Fruit fly (Drosophila melanogaster) whole organism, embryonic: ENCODE measurements around the gene CG4009.

Experiments used
- ATbp ChIP-seq: fragments of 200-800 bp; sonication (Bioruptor generic); optimal IDR thresholded peaks from 2 replicates; lab custom pipeline; 2017; ENCODE audit warnings: missing biosample characterization, mild to moderate bottlenecking, missing genetic modification characterization, missing genetic modification reagents
- Asciz ChIP-seq: fragments of 200-800 bp; sonication (Bioruptor generic); optimal IDR thresholded peaks from 2 replicates; lab custom pipeline; 2017; ENCODE audit warnings: missing biosample characterization, mild to moderate bottlenecking, missing genetic modification characterization, missing genetic modification reagents
- Atf6 ChIP-seq: fragments of 200-800 bp; sonication (Bioruptor generic); IDR thresholded peaks from 2 replicates; pipeline ENCODE4 v1.3.6; 2022; ENCODE audit warnings: missing biosample characterization, missing genetic modification characterization
- BEAF-32 ChIP-seq: fragments of 200-800 bp; sonication (Bioruptor generic); optimal IDR thresholded peaks from 3 replicates; lab custom pipeline; 2017; ENCODE audit warnings: missing biosample characterization, missing genetic modification characterization, mild to moderate bottlenecking, moderate library complexity, missing genetic modification reagents
- CG1024 ChIP-seq: fragments of 200-800 bp; sonication (Bioruptor generic); IDR thresholded peaks from 2 replicates; pipeline ENCODE4 v1.3.6; 2022; ENCODE audit warnings: missing biosample characterization, missing genetic modification characterization
- CG10267 ChIP-seq: fragments of 200-800 bp; sonication (Bioruptor generic); optimal IDR thresholded peaks from 2 replicates; lab custom pipeline; 2018; ENCODE audit warnings: missing biosample characterization, mild to moderate bottlenecking, missing genetic modification characterization, moderate library complexity
- CG10321 ChIP-seq: fragments of 200-800 bp; sonication (Bioruptor generic); IDR thresholded peaks from 2 replicates; pipeline ENCODE4 v1.3.6; 2022; ENCODE audit warnings: missing biosample characterization, missing genetic modification characterization
- CG13775 ChIP-seq: fragments of 200-800 bp; sonication (Bioruptor generic); optimal IDR thresholded peaks from 3 replicates; lab custom pipeline; 2017; ENCODE audit warnings: missing biosample characterization, mild to moderate bottlenecking, missing genetic modification characterization
- CG16779 ChIP-seq: fragments of 200-800 bp; sonication (Bioruptor generic); IDR thresholded peaks from 2 replicates; pipeline ENCODE4 v1.3.6; 2022; ENCODE audit warnings: missing biosample characterization, missing genetic modification characterization
- CG16863 ChIP-seq: fragments of 200-800 bp; sonication (Bioruptor generic); optimal IDR thresholded peaks from 3 replicates; lab custom pipeline; 2016; ENCODE audit warnings: missing biosample characterization, missing genetic modification characterization
- CG17328 ChIP-seq: fragments of 200-800 bp; sonication (Bioruptor generic); IDR thresholded peaks from 2 replicates; pipeline ENCODE4 v1.3.6; 2022; ENCODE audit warnings: missing biosample characterization, missing genetic modification characterization
- CG18764 ChIP-seq: fragments of 200-800 bp; sonication (Bioruptor generic); optimal IDR thresholded peaks from 3 replicates; lab custom pipeline; 2016; ENCODE audit warnings: missing biosample characterization, missing genetic modification characterization
- CG2116 ChIP-seq: fragments of 200-800 bp; sonication (Bioruptor generic); optimal IDR thresholded peaks from 3 replicates; lab custom pipeline; 2018; ENCODE audit warnings: missing biosample characterization, mild to moderate bottlenecking, missing genetic modification characterization
- CG2202 ChIP-seq: fragments of 200-800 bp; sonication (Bioruptor generic); optimal IDR thresholded peaks from 2 replicates; lab custom pipeline; 2018; ENCODE audit warnings: missing biosample characterization, mild to moderate bottlenecking, missing genetic modification characterization
- CG2712 ChIP-seq: fragments of 200-800 bp; optimal IDR thresholded peaks from 3 replicates; lab custom pipeline; 2019; ENCODE audit warnings: missing biosample characterization, mild to moderate bottlenecking, missing genetic modification characterization, moderate library complexity
- CG2889 ChIP-seq: fragments of 200-800 bp; sonication (Bioruptor generic); IDR thresholded peaks from 3 replicates; pipeline ENCODE4 v1.3.6; 2022; ENCODE audit warnings: missing biosample characterization, missing genetic modification characterization
- CG31388 ChIP-seq: fragments of 200-800 bp; sonication (Bioruptor generic); optimal IDR thresholded peaks from 2 replicates; lab custom pipeline; 2016; ENCODE audit warnings: missing biosample characterization, missing genetic modification characterization
- CG4617 ChIP-seq: fragments of 200-800 bp; sonication (Bioruptor generic); optimal IDR thresholded peaks from 3 replicates; lab custom pipeline; 2016; ENCODE audit warnings: missing biosample characterization, missing genetic modification characterization, borderline replicate concordance
- CG6791 ChIP-seq: fragments of 200-800 bp; sonication (Bioruptor generic); IDR thresholded peaks from 3 replicates; pipeline ENCODE4 v1.3.6; 2022; ENCODE audit warnings: missing biosample characterization, missing genetic modification characterization; ENCODE audit not compliant: partially characterized antibody
- CG7357 ChIP-seq: fragments of 200-800 bp; sonication (Bioruptor generic); IDR thresholded peaks from 3 replicates; pipeline ENCODE4 v1.3.6; 2022; ENCODE audit warnings: missing biosample characterization, missing genetic modification characterization
- CG8765 ChIP-seq: fragments of 200-800 bp; sonication (Bioruptor generic); IDR thresholded peaks from 2 replicates; pipeline ENCODE4 v1.3.6; 2022; ENCODE audit warnings: missing biosample characterization, missing genetic modification characterization
- CG9215 ChIP-seq: fragments of 200-800 bp; sonication (Bioruptor generic); IDR thresholded peaks from 2 replicates; pipeline ENCODE4 v1.3.6; 2022; ENCODE audit warnings: missing biosample characterization, missing genetic modification characterization
- CHES-1-like ChIP-seq: fragments of 200-800 bp; sonication (Bioruptor generic); optimal IDR thresholded peaks from 2 replicates; lab custom pipeline; 2016; ENCODE audit warnings: missing biosample characterization, missing genetic modification characterization
- CkIIα-i1 ChIP-seq: fragments of 200-800 bp; sonication (Bioruptor generic); IDR thresholded peaks from 2 replicates; pipeline ENCODE4 v1.3.6; 2022; ENCODE audit warnings: missing biosample characterization, missing genetic modification characterization
- Dip2 ChIP-seq: fragments of 200-800 bp; sonication (Bioruptor generic); IDR thresholded peaks from 2 replicates; pipeline ENCODE4 v1.3.6; 2022; ENCODE audit warnings: missing biosample characterization, missing genetic modification characterization
- ERR ChIP-seq: fragments of 200-800 bp; sonication (Bioruptor generic); optimal IDR thresholded peaks from 2 replicates; lab custom pipeline; 2016; ENCODE audit warnings: missing biosample characterization, missing genetic modification characterization
- Hr3 ChIP-seq: fragments of 200-800 bp; sonication (Bioruptor generic); optimal IDR thresholded peaks from 3 replicates; lab custom pipeline; 2016; ENCODE audit warnings: missing biosample characterization, missing genetic modification characterization
- Hr39 ChIP-seq: fragments of >200 bp; optimal IDR thresholded peaks from 2 replicates; lab custom pipeline; 2017
- MESR4 ChIP-seq: fragments of 200-800 bp; sonication (Bioruptor generic); optimal IDR thresholded peaks from 2 replicates; lab custom pipeline; 2018; ENCODE audit warnings: missing biosample characterization, mild to moderate bottlenecking, missing genetic modification characterization, moderate library complexity
- Med ChIP-seq: fragments of 200-800 bp; sonication (Bioruptor generic); peaks from one replicate; lab custom pipeline; 2016; ENCODE audit warnings: missing biosample characterization, missing genetic modification characterization, mild to moderate bottlenecking, inconsistent platforms, moderate library complexity
- Mrtf ChIP-seq: fragments of 200-800 bp; sonication (Bioruptor generic); IDR thresholded peaks from 3 replicates; pipeline ENCODE4 v1.3.6; 2022; ENCODE audit warnings: missing biosample characterization, missing genetic modification characterization
- Pdp1 ChIP-seq, 2 experiments: fragments of 200-800 bp; sonication (Bioruptor generic); optimal IDR thresholded peaks; 3 replicates each; lab custom pipeline; 2016; ENCODE audit warnings: missing biosample characterization in 2 of 2, missing genetic modification characterization in 2 of 2, mild to moderate bottlenecking in 1 of 2, moderate library complexity in 1 of 2
- Poxn ChIP-seq: fragments of 200-800 bp; sonication (Bioruptor generic); IDR thresholded peaks from 2 replicates; pipeline ENCODE4 v1.3.6; 2022; ENCODE audit warnings: missing biosample characterization, missing genetic modification characterization
- Xbp1 ChIP-seq: fragments of 200-800 bp; sonication (Bioruptor generic); optimal IDR thresholded peaks from 3 replicates; lab custom pipeline; 2016; ENCODE audit warnings: missing biosample characterization, mild to moderate bottlenecking, missing genetic modification characterization
- ac ChIP-seq: fragments of 200-800 bp; sonication (Bioruptor generic); optimal IDR thresholded peaks from 3 replicates; lab custom pipeline; 2017; ENCODE audit warnings: missing biosample characterization, mild to moderate bottlenecking, missing genetic modification characterization
- ato ChIP-seq: fragments of 200-800 bp; sonication (Bioruptor generic); IDR thresholded peaks from 2 replicates; pipeline ENCODE4 v1.3.6; 2022; ENCODE audit warnings: missing biosample characterization, missing genetic modification characterization; ENCODE audit not compliant: partially characterized antibody
- bbx ChIP-seq: fragments of 200-800 bp; sonication (Bioruptor generic); IDR thresholded peaks from 2 replicates; pipeline ENCODE4 v1.3.6; 2022; ENCODE audit warnings: missing biosample characterization, missing genetic modification characterization; ENCODE audit not compliant: partially characterized antibody
- br ChIP-seq: fragments of >200 bp; optimal IDR thresholded peaks from 2 replicates; lab custom pipeline; 2017
- caup ChIP-seq: fragments of 200-800 bp; sonication (Bioruptor generic); optimal IDR thresholded peaks from 3 replicates; lab custom pipeline; 2017; ENCODE audit warnings: missing biosample characterization, mild to moderate bottlenecking, missing genetic modification characterization, moderate library complexity; ENCODE audit not compliant: severe bottlenecking
- dan ChIP-seq: fragments of 200-800 bp; sonication (Bioruptor generic); IDR thresholded peaks from 2 replicates; pipeline ENCODE4 v1.3.6; 2022; ENCODE audit warnings: missing biosample characterization, missing genetic modification characterization
- exex ChIP-seq: fragments of 200-800 bp; sonication (Bioruptor generic); optimal IDR thresholded peaks from 4 replicates; lab custom pipeline; 2018; ENCODE audit warnings: missing biosample characterization, mild to moderate bottlenecking, missing genetic modification characterization, moderate library complexity
- gsb ChIP-seq: fragments of 200-800 bp; sonication (Bioruptor generic); IDR thresholded peaks from 2 replicates; pipeline ENCODE4 v1.3.6; 2022; ENCODE audit warnings: missing biosample characterization, missing genetic modification characterization
- lmd ChIP-seq: fragments of 200-800 bp; sonication (Bioruptor generic); IDR thresholded peaks from 2 replicates; pipeline ENCODE4 v1.3.6; 2022; ENCODE audit warnings: missing biosample characterization, missing genetic modification characterization
- luna ChIP-seq: fragments of 200-800 bp; sonication (Bioruptor generic); optimal IDR thresholded peaks from 2 replicates; lab custom pipeline; 2016; ENCODE audit warnings: missing biosample characterization, missing genetic modification characterization
- pan ChIP-seq, 4 experiments: fragments of >200 bp in 3 of 4; fragments of 200-800 bp in 1 of 4; sonication (Bioruptor generic) in 1 of 4; optimal IDR thresholded peaks in 3 of 4; IDR thresholded peaks in 1 of 4; 2 replicates each; pipeline versions ENCODE4 v1.3.6 to Lab custom; 2017 to 2022; ENCODE audit warnings: missing biosample characterization in 2 of 4, missing genetic modification characterization in 2 of 4, mixed read lengths in 1 of 4
- scrt ChIP-seq: fragments of 200-800 bp; sonication (Bioruptor generic); optimal IDR thresholded peaks from 2 replicates; lab custom pipeline; 2018; ENCODE audit warnings: missing biosample characterization, mild to moderate bottlenecking, missing genetic modification characterization, moderate library complexity
- stc ChIP-seq: fragments of 200-800 bp; sonication (Bioruptor generic); IDR thresholded peaks from 2 replicates; pipeline ENCODE4 v1.3.6; 2022; ENCODE audit warnings: missing biosample characterization, missing genetic modification characterization
- unpg ChIP-seq: fragments of 200-800 bp; sonication (Bioruptor generic); optimal IDR thresholded peaks from 3 replicates; lab custom pipeline; 2018; ENCODE audit warnings: missing biosample characterization, mild to moderate bottlenecking, missing genetic modification characterization, moderate library complexity
- wor ChIP-seq: fragments of 200-800 bp; sonication (Bioruptor generic); IDR thresholded peaks from 2 replicates; pipeline ENCODE4 v1.3.6; 2022; ENCODE audit warnings: missing biosample characterization, missing genetic modification characterization
- zen2 ChIP-seq: fragments of 200-800 bp; sonication (Bioruptor generic); IDR thresholded peaks from 3 replicates; pipeline ENCODE4 v1.3.6; 2022; ENCODE audit warnings: missing biosample characterization, missing genetic modification characterization; ENCODE audit not compliant: partially characterized antibody

The CG4009 gene

DNA sequence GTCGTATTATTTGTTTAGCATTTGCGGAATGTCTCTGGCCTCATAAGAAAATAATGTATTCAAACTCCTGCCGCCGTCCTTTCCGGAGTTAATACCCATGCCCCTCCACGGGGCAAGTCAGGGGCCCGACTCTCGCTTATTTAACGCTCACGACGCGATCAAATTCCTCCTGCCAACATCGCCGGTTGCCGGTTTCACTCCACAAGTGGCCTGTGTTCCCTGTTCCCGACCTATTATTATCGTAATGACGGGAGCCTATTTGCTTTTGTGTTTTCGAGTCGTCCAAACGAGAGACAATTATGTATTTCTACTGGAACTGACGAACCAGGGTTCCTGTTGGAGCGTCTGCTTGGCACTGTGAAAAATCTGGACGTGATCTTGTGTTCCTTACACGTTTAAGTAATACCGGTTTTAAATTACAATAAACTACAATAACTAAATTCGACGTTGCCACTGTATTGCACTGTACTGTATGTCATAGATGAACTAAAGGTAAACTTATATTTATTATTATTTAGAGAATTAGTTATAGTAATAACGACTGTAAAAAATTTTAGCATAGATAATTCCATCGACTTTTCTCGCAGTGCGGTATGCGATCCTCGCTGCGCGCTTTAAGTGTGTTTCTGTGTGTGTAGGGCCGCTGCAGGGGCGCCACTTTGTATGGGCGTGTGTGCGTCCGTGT lies 16.8 kb upstream of the CG4009 start (continued):
- TF ChIP-seq CG2202 (tag; lab: Kevin White, UChicago): peak; percentile 65
- peak; percentile 78 for TF ChIP-seq ac (GFP tag; lab: Kevin White, UChicago)
- no peak for TF ChIP-seq CG6791 (GFP tag; lab: Robert Waterston, UW)
- TF ChIP-seq CkIIα-i1 (GFP tag; lab: Robert Waterston, UW): no peak
- no peak for TF ChIP-seq CG16863 (GFP tag; lab: Kevin White, UChicago)
- TF ChIP-seq ato: no peak
- no peak for TF ChIP-seq CG31388 (GFP tag; lab: Kevin White, UChicago)
- TF ChIP-seq CG8765: peak; percentile 68
- peak; percentile 69 for TF ChIP-seq CG13775 (GFP tag; lab: Kevin White, UChicago)
- no peak for TF ChIP-seq wor (GFP tag; lab: Robert Waterston, UW)
- no peak for TF ChIP-seq luna (GFP tag; lab: Kevin White, UChicago)
- TF ChIP-seq Pdp1 (GFP tag; optimal IDR thresholded peaks at IDR 0.05; lab: Kevin White, UChicago): no peak
- TF ChIP-seq CG7357: no peak
- TF ChIP-seq bbx (GFP tag; lab: Robert Waterston, UW): no peak
- TF ChIP-seq MESR4 (GFP tag; lab: Kevin White, UChicago): no peak
- no peak for TF ChIP-seq pan (optimal IDR thresholded peaks at IDR 0.05; lab: Kevin White, UChicago)
- no peak for TF ChIP-seq pan (GFP tag; optimal IDR thresholded peaks at IDR 0.05 in 1 of 2, IDR thresholded peaks at IDR 0.05 in 1 of 2)
- no peak for TF ChIP-seq scrt (GFP tag; lab: Kevin White, UChicago)
- TF ChIP-seq Asciz: no peak
- TF ChIP-seq CG9215 (GFP tag; lab: Robert Waterston, UW): no peak
- TF ChIP-seq CG1024: no peak
- TF ChIP-seq caup (GFP tag; lab: Kevin White, UChicago): no peak
- no peak for TF ChIP-seq stc (GFP tag; lab: Robert Waterston, UW)
- no peak for TF ChIP-seq Atf6 (GFP tag; lab: Robert Waterston, UW)
- peak; percentile 15 for TF ChIP-seq CG18764 (GFP tag; lab: Kevin White, UChicago)
- no peak for TF ChIP-seq Med
- TF ChIP-seq Mrtf (GFP tag; lab: Robert Waterston, UW): no peak
- no peak for TF ChIP-seq exex (tag; lab: Kevin White, UChicago)
- TF ChIP-seq CG4617 (GFP tag; lab: Kevin White, UChicago): no peak
- no peak for TF ChIP-seq CG10267 (tag; lab: Kevin White, UChicago)
- TF ChIP-seq gsb: no peak
- TF ChIP-seq CG17328 (GFP tag; lab: Robert Waterston, UW): peak; percentile 52; the same call in 1 of the 2 replicates
- TF ChIP-seq CG2889: no peak
- no peak for TF ChIP-seq BEAF-32 (GFP tag; lab: Kevin White, UChicago)
- no peak for TF ChIP-seq ATbp
- no peak for TF ChIP-seq Hr39
- TF ChIP-seq CG10321 (GFP tag; lab: Robert Waterston, UW): no peak
- no peak for TF ChIP-seq Poxn (GFP tag; lab: Robert Waterston, UW)
- TF ChIP-seq Hr3 (GFP tag; lab: Kevin White, UChicago): peak; percentile 39
- TF ChIP-seq ERR (GFP tag; lab: Kevin White, UChicago): no peak
- TF ChIP-seq CG2116 (GFP tag; lab: Kevin White, UChicago): peak; percentile 3
- no peak for TF ChIP-seq br (lab: Kevin White, UChicago)
- TF ChIP-seq CG16779: no peak
- no peak; the same call in 1 of the 2 replicates for TF ChIP-seq dan (GFP tag; lab: Robert Waterston, UW)
- peak; percentile 13; the same call in 1 of the 2 replicates for TF ChIP-seq lmd (GFP tag; lab: Robert Waterston, UW)
- peak; percentile 41 for TF ChIP-seq unpg (GFP tag; lab: Kevin White, UChicago)
- TF ChIP-seq zen2 (GFP tag; lab: Robert Waterston, UW): no peak
- TF ChIP-seq Dip2 (GFP tag; lab: Robert Waterston, UW): no peak
- peak; percentile 87 for TF ChIP-seq CG2712
- TF ChIP-seq Xbp1 (GFP tag; lab: Kevin White, UChicago): peak; percentile 25
- TF ChIP-seq CHES-1-like: no peak
